Worm (Caenorhabditis elegans): Measurements from ENCODE around the gene Y97E10B.1.

Y97E10B.1 gene

ce11 chrV:7952855-7953254 is 9.2 kb downstream of the Y97E10B.1 start, which contains the start of gene clec-216:
TSS of gene clec-216 (minus strand) at chrV:7952955.
- TF ChIP-seq madf-3 (GFP tag; IDR thresholded peaks at IDR 0.05) (no peak), nfya-1 (tag; optimal IDR thresholded peaks at IDR 0.05; ENCODE audit: borderline replicate concordance, insufficient read depth) (no peak), lir-1 (GFP tag; conservative IDR thresholded peaks at IDR 0.05) (no peak), K12H6.12 (tag; optimal IDR thresholded peaks at IDR 0.05) (no peak), somi-1 (GFP tag; optimal IDR thresholded peaks at IDR 0.05) (no peak)

ce11 chrV:7954552-7954951 is 10.9 kb downstream of the Y97E10B.1 start, which contains the start of gene F26D11.13:
TSS of gene F26D11.13 (minus strand) at chrV:7954652.
- TF ChIP-seq hsf-1 (GFP tag; IDR thresholded peaks at IDR 0.05): no peak
- TF ChIP-seq ZK185.1 (tag; optimal IDR thresholded peaks at IDR 0.05; ENCODE audit: poor library complexity, severe bottlenecking): no peak
- no peak for TF ChIP-seq ceh-58 (GFP tag; IDR thresholded peaks at IDR 0.05)

- TF ChIP-seq cebp-1 (GFP tag; IDR thresholded peaks at IDR 0.05) (peak; percentile 94), cebp-1 (tag; optimal IDR thresholded peaks at IDR 0.05) (peak; percentile 98), K11D2.4 (GFP tag; IDR thresholded peaks at IDR 0.05) (no peak), egl-44 (GFP tag; IDR thresholded peaks at IDR 0.05) (no peak), dpl-1 (GFP tag; optimal IDR thresholded peaks at IDR 0.05) (no peak), egl-18 (GFP tag; IDR thresholded peaks at IDR 0.05) (no peak), lsl-1 (GFP tag; optimal IDR thresholded peaks at IDR 0.05) (no peak), ceh-27 (GFP tag; optimal IDR thresholded peaks at IDR 0.05) (no peak), D2030.7 (GFP tag; IDR thresholded peaks at IDR 0.05) (no peak), ztf-6 (GFP tag; IDR thresholded peaks at IDR 0.05) (no peak), Y53G8AR.9 (GFP tag; conservative IDR thresholded peaks at IDR 0.05) (no peak), lin-54 (GFP tag; optimal IDR thresholded peaks at IDR 0.05) (no peak), nhr-80 (tag; optimal IDR thresholded peaks at IDR 0.05) (peak; percentile 43), Y79H2A.3 (GFP tag; conservative IDR thresholded peaks at IDR 0.05) (no peak), ceh-58 (GFP tag; IDR thresholded peaks at IDR 0.05) (no peak)
Observed at ce11 chrV:7955168-7955567, 11.5 kb downstream of the Y97E10B.1 start, which contains the start of gene F26D11.12. TSS of gene F26D11.12 (minus strand) at chrV:7955312.

- TF ChIP-seq ekl-4 (GFP tag; IDR thresholded peaks at IDR 0.05) (no peak), dpl-1 (GFP tag; optimal IDR thresholded peaks at IDR 0.05) (no peak)
Observed at ce11 chrV:7956218-7956617, 12.6 kb downstream of the Y97E10B.1 start, which contains the start of gene pals-34. TSS of gene pals-34 (minus strand) at chrV:7956497.

- TF ChIP-seq sdz-38 (tag; optimal IDR thresholded peaks at IDR 0.05) (no peak), somi-1 (GFP tag; optimal IDR thresholded peaks at IDR 0.05) (no peak), F37B4.10 (GFP tag; IDR thresholded peaks at IDR 0.05) (no peak), rec-8 (tag; optimal IDR thresholded peaks at IDR 0.05) (no peak)
Observed at ce11 chrV:7958740-7959320, 15.2 kb downstream of the Y97E10B.1 start, which contains the start of the genes clec-217 and F26D11.2. TSS of gene clec-217 (minus strand) at chrV:7958840. TSS of gene F26D11.2 (plus strand) at chrV:7959270.

- TF ChIP-seq madf-6 (GFP tag; IDR thresholded peaks at IDR 0.05): no peak
- no peak for TF ChIP-seq ztf-18 (tag; optimal IDR thresholded peaks at IDR 0.05)
- no peak for TF ChIP-seq B0019.2 (GFP tag; conservative IDR thresholded peaks at IDR 0.05)
- no peak for TF ChIP-seq ceh-58 (GFP tag; IDR thresholded peaks at IDR 0.05)
Observed at ce11 chrV:7964429-7964828, 20.8 kb downstream of the Y97E10B.1 start.

All from whole organism, young adult.